Worm (Caenorhabditis elegans): Measurements from ENCODE around the gene C48A7.16.

DNA sequence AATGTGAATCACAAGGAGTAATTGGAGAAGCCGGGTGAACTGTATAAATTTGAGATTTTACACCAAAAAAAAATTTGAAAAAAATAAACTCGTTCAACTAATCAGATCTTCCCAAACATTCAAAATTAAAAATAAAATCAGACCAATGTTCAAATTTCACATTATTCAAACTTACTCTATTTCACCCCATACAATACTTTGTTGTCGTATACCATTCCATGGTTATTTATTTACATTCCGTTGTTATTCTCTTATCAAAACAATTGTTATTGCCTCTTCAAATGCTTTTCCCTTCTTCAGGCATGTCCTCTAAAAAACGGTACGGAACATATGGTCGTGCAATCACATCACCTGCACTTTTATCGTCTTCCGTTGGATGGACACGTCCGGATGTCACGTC is 18.9 kb downstream of the C48A7.16 start, which contains the start of gene unc-82:
- TF ChIP-seq hmg-4 (GFP tag; optimal IDR thresholded peaks at IDR 0.05) (no peak), ama-1 (optimal IDR thresholded peaks at IDR 0.05) (no peak), scrt-1 (GFP tag; IDR thresholded peaks at IDR 0.05) (no peak), pes-1 (GFP tag; IDR thresholded peaks at IDR 0.05) (no peak), tra-4 (tag; optimal IDR thresholded peaks at IDR 0.05) (no peak), flt-1 (GFP tag; IDR thresholded peaks at IDR 0.05) (no peak), sea-1 (GFP tag; conservative IDR thresholded peaks at IDR 0.05) (no peak), tbx-11 (GFP tag; IDR thresholded peaks at IDR 0.05) (no peak)
